Fruit fly (Drosophila melanogaster) whole organism, embryonic: ENCODE results near the gene CG42671.

Experiments
- Bteb2 ChIP-seq: fragments of 200-800 bp; sonication (Bioruptor generic); optimal IDR thresholded peaks from 2 replicates; lab custom pipeline; 2016; ENCODE audit warnings: missing biosample characterization, missing genetic modification characterization
- CG10209 ChIP-seq: fragments of 200-800 bp; sonication (Bioruptor generic); optimal IDR thresholded peaks from 3 replicates; lab custom pipeline; 2017; ENCODE audit warnings: missing biosample characterization, mild to moderate bottlenecking, missing genetic modification characterization, missing genetic modification reagents
- CG11247 ChIP-seq: fragments of 200-800 bp; sonication (Bioruptor generic); IDR thresholded peaks from 2 replicates; pipeline ENCODE4 v1.3.6; 2022; ENCODE audit warnings: missing biosample characterization, missing genetic modification characterization
- CG16779 ChIP-seq: fragments of 200-800 bp; sonication (Bioruptor generic); IDR thresholded peaks from 2 replicates; pipeline ENCODE4 v1.3.6; 2022; ENCODE audit warnings: missing biosample characterization, missing genetic modification characterization
- CG30403 ChIP-seq: fragments of 200-800 bp; sonication (Bioruptor generic); optimal IDR thresholded peaks from 3 replicates; lab custom pipeline; 2016; ENCODE audit warnings: missing biosample characterization, missing genetic modification characterization
- CG32532 ChIP-seq: fragments of 200-800 bp; sonication (Bioruptor generic); IDR thresholded peaks from 2 replicates; pipeline ENCODE4 v1.3.6; 2022; ENCODE audit warnings: missing biosample characterization, missing genetic modification characterization
- CG3281 ChIP-seq: fragments of 200-800 bp; sonication (Bioruptor generic); optimal IDR thresholded peaks from 3 replicates; lab custom pipeline; 2017; ENCODE audit warnings: missing biosample characterization, mild to moderate bottlenecking, missing genetic modification characterization
- CG4282 ChIP-seq: fragments of 200-800 bp; sonication (Bioruptor generic); optimal IDR thresholded peaks from 2 replicates; lab custom pipeline; 2016; ENCODE audit warnings: missing biosample characterization, missing genetic modification characterization
- CG4820 ChIP-seq: fragments of 200-800 bp; sonication (Bioruptor generic); optimal IDR thresholded peaks from 3 replicates; lab custom pipeline; 2016; ENCODE audit warnings: missing biosample characterization, missing genetic modification characterization
- CG6683 ChIP-seq: fragments of 200-800 bp; sonication (Bioruptor generic); optimal IDR thresholded peaks from 2 replicates; lab custom pipeline; 2017; ENCODE audit warnings: missing biosample characterization, mild to moderate bottlenecking, missing genetic modification characterization, missing genetic modification reagents
- CG8281 ChIP-seq: fragments of 200-800 bp; sonication (Bioruptor generic); optimal IDR thresholded peaks from 2 replicates; lab custom pipeline; 2018; ENCODE audit warnings: missing biosample characterization, mild to moderate bottlenecking, missing genetic modification characterization, moderate library complexity
- Camta ChIP-seq: fragments of 200-800 bp; sonication (Bioruptor generic); optimal IDR thresholded peaks from 2 replicates; lab custom pipeline; 2016; ENCODE audit warnings: missing biosample characterization, missing genetic modification characterization
- CrebB ChIP-seq: fragments of 200-800 bp; sonication (Bioruptor generic); optimal IDR thresholded peaks from 3 replicates; lab custom pipeline; 2018; ENCODE audit warnings: missing biosample characterization, mild to moderate bottlenecking, missing genetic modification characterization
- Dfd ChIP-seq, 2 experiments: fragments of >200 bp; optimal IDR thresholded peaks; 2 replicates each; lab custom pipeline; 2017; ENCODE audit warnings: missing biosample characterization in 2 of 2, missing genetic modification characterization in 2 of 2
- E2f2 ChIP-seq: fragments of 200-800 bp; sonication (Bioruptor generic); IDR thresholded peaks from 2 replicates; pipeline ENCODE4 v1.3.6; 2022; ENCODE audit warnings: missing biosample characterization, missing genetic modification characterization
- ERR ChIP-seq: fragments of 200-800 bp; sonication (Bioruptor generic); optimal IDR thresholded peaks from 2 replicates; lab custom pipeline; 2016; ENCODE audit warnings: missing biosample characterization, missing genetic modification characterization
- Lhr ChIP-seq: fragments of 200-800 bp; sonication (Bioruptor generic); optimal IDR thresholded peaks from 3 replicates; lab custom pipeline; 2017; ENCODE audit warnings: mild to moderate bottlenecking, missing biosample characterization, missing genetic modification reagents, missing genetic modification characterization
- Lim3 ChIP-seq: fragments of 200-800 bp; sonication (Bioruptor generic); IDR thresholded peaks from 2 replicates; pipeline ENCODE4 v1.3.6; 2022; ENCODE audit warnings: missing biosample characterization, missing genetic modification characterization
- Mrtf ChIP-seq: fragments of 200-800 bp; sonication (Bioruptor generic); IDR thresholded peaks from 3 replicates; pipeline ENCODE4 v1.3.6; 2022; ENCODE audit warnings: missing biosample characterization, missing genetic modification characterization
- NC2α ChIP-seq: fragments of 200-800 bp; sonication (Bioruptor generic); optimal IDR thresholded peaks from 2 replicates; lab custom pipeline; 2016; ENCODE audit warnings: missing biosample characterization, missing genetic modification characterization
- Nf-YC ChIP-seq: fragments of 200-800 bp; optimal IDR thresholded peaks from 3 replicates; lab custom pipeline; 2019; ENCODE audit warnings: missing biosample characterization, mild to moderate bottlenecking, missing genetic modification characterization, moderate library complexity
- Optix ChIP-seq: fragments of 200-800 bp; sonication (Bioruptor generic); IDR thresholded peaks from 3 replicates; pipeline ENCODE4 v1.3.6; 2022; ENCODE audit warnings: missing biosample characterization, missing genetic modification characterization
- Taf1 ChIP-seq: fragments of 200-800 bp; sonication (Bioruptor generic); IDR thresholded peaks from 2 replicates; pipeline ENCODE4 v1.3.6; 2022; ENCODE audit warnings: missing biosample characterization, missing genetic modification characterization
- Vsx1 ChIP-seq: fragments of 200-800 bp; sonication (Bioruptor generic); optimal IDR thresholded peaks from 2 replicates; lab custom pipeline; 2017; ENCODE audit warnings: missing biosample characterization, mild to moderate bottlenecking, missing genetic modification characterization, missing genetic modification reagents
- aop ChIP-seq: fragments of 200-800 bp; sonication (Bioruptor generic); IDR thresholded peaks from 2 replicates; pipeline ENCODE4 v1.3.6; 2022; ENCODE audit warnings: missing biosample characterization, missing genetic modification characterization
- ash1 ChIP-seq: fragments of 200-800 bp; sonication (Bioruptor generic); optimal IDR thresholded peaks from 2 replicates; lab custom pipeline; 2018; ENCODE audit warnings: missing biosample characterization, mild to moderate bottlenecking, missing genetic modification characterization
- az2 ChIP-seq: fragments of 200-800 bp; sonication (Bioruptor generic); optimal IDR thresholded peaks from 3 replicates; lab custom pipeline; 2016; ENCODE audit warnings: missing biosample characterization, missing genetic modification characterization
- cad ChIP-seq: fragments of >200 bp; optimal IDR thresholded peaks from 2 replicates; lab custom pipeline; 2017; ENCODE audit warnings: missing biosample characterization, missing genetic modification characterization
- cato ChIP-seq: fragments of 200-800 bp; sonication (Bioruptor generic); optimal IDR thresholded peaks from 2 replicates; lab custom pipeline; 2016; ENCODE audit warnings: missing biosample characterization, missing genetic modification characterization, borderline replicate concordance
- cg ChIP-seq: fragments of 200-800 bp; sonication (Bioruptor generic); optimal IDR thresholded peaks from 3 replicates; lab custom pipeline; 2019; ENCODE audit warnings: missing biosample characterization, mild to moderate bottlenecking, missing genetic modification characterization, moderate library complexity
- ci ChIP-seq: fragments of 200-800 bp; sonication (Bioruptor generic); IDR thresholded peaks from 3 replicates; pipeline ENCODE4 v1.3.6; 2022; ENCODE audit warnings: missing biosample characterization, missing genetic modification characterization
- corto ChIP-seq: fragments of 200-800 bp; sonication (Bioruptor generic); optimal IDR thresholded peaks from 2 replicates; lab custom pipeline; 2016; ENCODE audit warnings: missing biosample characterization, mild to moderate bottlenecking, missing genetic modification characterization, moderate library complexity
- croc ChIP-seq: fragments of 200-800 bp; sonication (Bioruptor generic); conservative IDR thresholded peaks from 3 replicates; pipeline ENCODE4 v1.3.6; 2022; ENCODE audit warnings: missing biosample characterization, missing genetic modification characterization
- crol ChIP-seq: fragments of 200-800 bp; sonication (Bioruptor generic); IDR thresholded peaks from 2 replicates; pipeline ENCODE4 v1.3.6; 2022; ENCODE audit warnings: missing biosample characterization, missing genetic modification characterization
- gcm2 ChIP-seq: fragments of 200-800 bp; sonication (Bioruptor generic); optimal IDR thresholded peaks from 2 replicates; lab custom pipeline; 2016; ENCODE audit warnings: missing biosample characterization, missing genetic modification characterization
- gro ChIP-seq: fragments of 200-800 bp; sonication (Bioruptor generic); optimal IDR thresholded peaks from 2 replicates; lab custom pipeline; 2016; ENCODE audit warnings: missing biosample characterization, missing genetic modification characterization
- ham ChIP-seq: fragments of 200-800 bp; sonication (Bioruptor generic); IDR thresholded peaks from 2 replicates; pipeline ENCODE4 v1.3.6; 2022; ENCODE audit warnings: missing biosample characterization, missing genetic modification characterization
- jumu ChIP-seq: fragments of 200-800 bp; sonication (Bioruptor generic); optimal IDR thresholded peaks from 3 replicates; lab custom pipeline; 2016; ENCODE audit warnings: missing biosample characterization, missing genetic modification characterization
- klu ChIP-seq: fragments of 200-800 bp; sonication (Bioruptor generic); IDR thresholded peaks from 2 replicates; pipeline ENCODE4 v1.3.6; 2022; ENCODE audit warnings: missing biosample characterization, missing genetic modification characterization
- lilli ChIP-seq: fragments of 200-800 bp; sonication (Bioruptor generic); optimal IDR thresholded peaks from 3 replicates; lab custom pipeline; 2016; ENCODE audit warnings: missing biosample characterization, missing genetic modification characterization
- lola ChIP-seq, 3 experiments: fragments of >200 bp in 2 of 3; fragments of 200-800 bp in 1 of 3; sonication (Bioruptor generic) in 1 of 3; optimal IDR thresholded peaks; 2 replicates each; lab custom pipeline; 2017 to 2019; ENCODE audit warnings: missing biosample characterization in 3 of 3, missing genetic modification characterization in 3 of 3, mild to moderate bottlenecking in 1 of 3, moderate library complexity in 1 of 3
- maf-S ChIP-seq: fragments of 200-800 bp; sonication (Bioruptor generic); optimal IDR thresholded peaks from 2 replicates; lab custom pipeline; 2016; ENCODE audit warnings: missing biosample characterization, missing genetic modification characterization
- mam ChIP-seq: fragments of 200-800 bp; sonication (Bioruptor generic); optimal IDR thresholded peaks from 3 replicates; lab custom pipeline; 2016; ENCODE audit warnings: missing biosample characterization, missing genetic modification characterization
- otp ChIP-seq: fragments of 200-800 bp; sonication (Bioruptor generic); IDR thresholded peaks from 3 replicates; pipeline ENCODE4, ENCODE4 v1.3.6; 2022; ENCODE audit warnings: missing biosample characterization, missing genetic modification characterization
- pan ChIP-seq, 4 experiments: fragments of >200 bp in 3 of 4; fragments of 200-800 bp in 1 of 4; sonication (Bioruptor generic) in 1 of 4; optimal IDR thresholded peaks in 3 of 4; IDR thresholded peaks in 1 of 4; 2 replicates each; pipeline versions ENCODE4 v1.3.6 to Lab custom; 2017 to 2022; ENCODE audit warnings: missing biosample characterization in 2 of 4, missing genetic modification characterization in 2 of 4, mixed read lengths in 1 of 4
- peb ChIP-seq: fragments of 200-800 bp; sonication (Bioruptor generic); IDR thresholded peaks from 2 replicates; pipeline ENCODE4 v1.3.6; 2022; ENCODE audit warnings: missing biosample characterization, missing genetic modification characterization
- psq ChIP-seq: fragments of 200-800 bp; sonication (Bioruptor generic); optimal IDR thresholded peaks from 2 replicates; lab custom pipeline; 2017; ENCODE audit warnings: missing biosample characterization, missing genetic modification characterization
- ranshi ChIP-seq: fragments of 200-800 bp; sonication (Bioruptor generic); IDR thresholded peaks from 2 replicates; pipeline ENCODE4 v1.3.6; 2022; ENCODE audit warnings: missing biosample characterization, missing genetic modification characterization
- so ChIP-seq: fragments of 200-800 bp; sonication (Bioruptor generic); IDR thresholded peaks from 3 replicates; pipeline ENCODE4 v1.3.6; 2022; ENCODE audit warnings: missing biosample characterization, missing genetic modification characterization
- twi ChIP-seq: fragments of 200-800 bp; optimal IDR thresholded peaks from 2 replicates; lab custom pipeline; 2019; ENCODE audit warnings: missing biosample characterization, mild to moderate bottlenecking, missing genetic modification characterization, moderate library complexity

The CG42671 gene

dm6 chr3L:11261456-11262082 is 47.3 kb downstream of the CG42671 start:
- no peak for TF ChIP-seq jumu (GFP tag; lab: Kevin White, UChicago)
- TF ChIP-seq NC2α = no peak
- TF ChIP-seq Bteb2 (GFP tag; lab: Kevin White, UChicago) = no peak
- TF ChIP-seq so = peak; percentile 92
- peak; percentile 69; the same call in 1 of the 2 replicates for TF ChIP-seq peb (GFP tag; lab: Robert Waterston, UW)
- no peak for TF ChIP-seq CG16779 (GFP tag; lab: Robert Waterston, UW)
- peak; percentile 77 for TF ChIP-seq klu (GFP tag; lab: Robert Waterston, UW)
- peak; percentile 75 for TF ChIP-seq CG32532 (GFP tag; lab: Robert Waterston, UW)
- TF ChIP-seq Vsx1 = peak; percentile 74
- TF ChIP-seq otp (GFP tag; lab: Robert Waterston, UW) = no peak; the same call in 2 of the 3 replicates
- peak in 1 of 3 experiments; percentile 94 for TF ChIP-seq lola (GFP tag; optimal IDR thresholded peaks at IDR 0.05; lab: Kevin White, UChicago)
- peak; percentile 63; the same call in 1 of the 3 replicates for TF ChIP-seq ci (GFP tag; lab: Robert Waterston, UW)
- no peak for TF ChIP-seq ERR
- TF ChIP-seq Taf1 (GFP tag; lab: Robert Waterston, UW) = no peak
- TF ChIP-seq maf-S = no peak
- TF ChIP-seq CG4820 (GFP tag; lab: Kevin White, UChicago) = peak; percentile 74
- TF ChIP-seq ranshi = peak; percentile 83
- no peak for TF ChIP-seq mam
- TF ChIP-seq E2f2 (GFP tag; lab: Robert Waterston, UW) = peak; percentile 36; the same call in 1 of the 2 replicates
- no peak for TF ChIP-seq ash1 (GFP tag; lab: Kevin White, UChicago)
- TF ChIP-seq CG30403 (GFP tag; lab: Kevin White, UChicago) = peak; percentile 79
- peak; percentile 67 for TF ChIP-seq Nf-YC (tag; lab: Kevin White, UChicago)
- TF ChIP-seq CG8281 (tag; lab: Kevin White, UChicago) = peak; percentile 68
- TF ChIP-seq Mrtf (GFP tag; lab: Robert Waterston, UW) = peak; percentile 73; the same call in 1 of the 3 replicates
- no peak for TF ChIP-seq cad (GFP tag; lab: Kevin White, UChicago)
- peak; percentile 22; the same call in 1 of the 2 replicates for TF ChIP-seq crol (GFP tag; lab: Robert Waterston, UW)
- no peak for TF ChIP-seq CG4282 (GFP tag; lab: Kevin White, UChicago)
- TF ChIP-seq cg (GFP tag; lab: Kevin White, UChicago) = no peak
- peak; percentile 53; the same call in 1 of the 3 replicates for TF ChIP-seq Optix (GFP tag; lab: Robert Waterston, UW)
- TF ChIP-seq Dfd (GFP tag; optimal IDR thresholded peaks at IDR 0.05; lab: Kevin White, UChicago) = no peak
- TF ChIP-seq corto (GFP tag; lab: Kevin White, UChicago) = peak; percentile 16
- peak; percentile 41 for TF ChIP-seq lilli
- no peak for TF ChIP-seq psq (GFP tag; lab: Kevin White, UChicago)
- peak; percentile 82 for TF ChIP-seq CG10209 (GFP tag; lab: Kevin White, UChicago)
- no peak for TF ChIP-seq gcm2
- peak; percentile 80 for TF ChIP-seq CG3281 (GFP tag; lab: Kevin White, UChicago)
- no peak for TF ChIP-seq pan (optimal IDR thresholded peaks at IDR 0.05; lab: Kevin White, UChicago)
- TF ChIP-seq pan (GFP tag; optimal IDR thresholded peaks at IDR 0.05 in 1 of 2, IDR thresholded peaks at IDR 0.05 in 1 of 2) = peak in 1 of 2 experiments; percentile 92
- TF ChIP-seq CG11247 (GFP tag; lab: Robert Waterston, UW) = no peak
- no peak for TF ChIP-seq gro
- peak; percentile 73 for TF ChIP-seq az2 (GFP tag; lab: Kevin White, UChicago)
- no peak for TF ChIP-seq Camta (GFP tag; lab: Kevin White, UChicago)
- TF ChIP-seq aop (GFP tag; lab: Robert Waterston, UW) = no peak
- TF ChIP-seq CG6683 = peak; percentile 57
- peak; percentile 61 for TF ChIP-seq cato (GFP tag; lab: Kevin White, UChicago)
- peak; percentile 37 for TF ChIP-seq CrebB (tag; lab: Kevin White, UChicago)
- peak; percentile 54 for TF ChIP-seq Lhr
- peak; percentile 83 for TF ChIP-seq twi
- peak; percentile 79 for TF ChIP-seq croc (GFP tag; lab: Robert Waterston, UW)
- peak; percentile 51; the same call in 1 of the 2 replicates for TF ChIP-seq Lim3 (GFP tag; lab: Robert Waterston, UW)
- TF ChIP-seq ham (GFP tag; lab: Robert Waterston, UW) = no peak
